Fruit fly (Drosophila melanogaster) S2 (cell line): ENCODE measurements around the gene Kap3.

Source experiments
- CG8478 ChIP-seq: fragments of >200 bp; optimal IDR thresholded peaks from 2 replicates; lab custom pipeline; 2018
- CTCF ChIP-seq, 2 experiments: fragments of >200 bp; optimal IDR thresholded peaks; 2 replicates each; lab custom pipeline; 2018

- TF ChIP-seq CG8478 (no peak), CTCF (optimal IDR thresholded peaks at IDR 0.05; lab: Kevin White, UChicago) (no peak)
Measured at dm6 chrX:11379139-11379538, 39.3 kb upstream of the Kap3 start.
